Worm (Caenorhabditis elegans): ENCODE data around the gene srx-111.

DNA sequence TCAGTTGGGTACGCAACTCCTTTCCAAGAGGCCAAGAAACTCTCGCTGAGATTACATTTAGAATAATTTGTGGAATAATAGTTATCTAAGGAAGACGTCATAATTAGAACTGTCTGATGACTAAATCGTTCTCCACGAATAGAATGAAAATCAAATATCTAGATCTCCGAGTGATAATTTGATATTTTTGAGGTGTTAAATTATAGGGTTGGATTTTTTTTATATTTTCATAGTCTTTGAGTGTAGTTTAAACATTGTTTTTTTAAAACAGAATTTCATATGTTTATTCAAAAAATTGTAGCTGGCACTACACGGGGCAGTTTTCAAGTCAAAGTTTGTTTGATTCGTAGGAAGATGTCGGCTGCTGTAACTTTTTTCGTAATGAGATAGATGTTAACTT is 41.1 kb upstream of the srx-111 start, which contains the start of gene srh-99:
- TF ChIP-seq ZK546.5 (tag; optimal IDR thresholded peaks at IDR 0.05) (no peak), mbf-1 (tag; optimal IDR thresholded peaks at IDR 0.05) (no peak), blmp-1 (tag; optimal IDR thresholded peaks at IDR 0.05; ENCODE audit: insufficient read depth) (no peak), unc-39 (tag; optimal IDR thresholded peaks at IDR 0.05) (no peak), nhr-11 (tag; optimal IDR thresholded peaks at IDR 0.05) (no peak), nhr-237 (tag; optimal IDR thresholded peaks at IDR 0.05) (no peak)

Measured in whole organism, L2 larva.